Worm (Caenorhabditis elegans) whole organism, late embryonic: Measurements from ENCODE around the gene zipt-7.1.

Experiments used
- ahr-1 ChIP-seq: sonication (generic microtip); optimal IDR thresholded peaks from 2 replicates; lab custom pipeline; 2016; ENCODE audit warnings: missing genetic modification characterization, missing compliant biosample characterization
- ama-1 ChIP-seq: fragments of 150-350 bp; optimal IDR thresholded peaks from 2 replicates; lab custom pipeline; 2014
- ceh-2 ChIP-seq: sonication (generic microtip); optimal IDR thresholded peaks from 2 replicates; lab custom pipeline; 2016; ENCODE audit warnings: missing genotype, missing genetic modification characterization, missing compliant biosample characterization
- ceh-30 ChIP-seq: fragments of 150-350 bp; optimal IDR thresholded peaks from 2 replicates; lab custom pipeline; 2014; ENCODE audit warnings: missing biosample characterization, missing genetic modification characterization
- ceh-34 ChIP-seq: sonication (generic microtip); optimal IDR thresholded peaks from 2 replicates; lab custom pipeline; 2016; ENCODE audit warnings: mild to moderate bottlenecking, missing genetic modification characterization, missing compliant biosample characterization
- dve-1 ChIP-seq: sonication (generic microtip); optimal IDR thresholded peaks from 2 replicates; lab custom pipeline; 2017; ENCODE audit warnings: antibody characterized with exemption, mild to moderate bottlenecking, missing genetic modification characterization, missing compliant biosample characterization
- elt-2 ChIP-seq: sonication (generic microtip); optimal IDR thresholded peaks from 2 replicates; lab custom pipeline; 2016; ENCODE audit warnings: missing genetic modification reagents, missing genetic modification characterization, missing compliant biosample characterization
- ets-4 ChIP-seq: sonication (generic microtip); optimal IDR thresholded peaks from 2 replicates; lab custom pipeline; 2016; ENCODE audit warnings: missing genetic modification characterization, missing compliant biosample characterization
- fkh-10 ChIP-seq: fragments of 150-350 bp; optimal IDR thresholded peaks from 2 replicates; lab custom pipeline; 2014; ENCODE audit warnings: missing biosample characterization, missing genetic modification reagents, missing genetic modification characterization
- lin-11 ChIP-seq: fragments of 200-800 bp; sonication (Bioruptor generic); optimal IDR thresholded peaks from 2 replicates; lab custom pipeline; 2018; ENCODE audit warnings: mild to moderate bottlenecking, missing genetic modification characterization, missing compliant biosample characterization
- nhr-11 ChIP-seq: fragments of 150-350 bp; optimal IDR thresholded peaks from 2 replicates; lab custom pipeline; 2014; ENCODE audit warnings: missing biosample characterization, missing genetic modification characterization
- pros-1 ChIP-seq: fragments of 150-350 bp; optimal IDR thresholded peaks from 2 replicates; lab custom pipeline; 2014; ENCODE audit warnings: missing biosample characterization, missing genetic modification reagents, missing genetic modification characterization
- sox-4 ChIP-seq: sonication (generic microtip); optimal IDR thresholded peaks from 2 replicates; lab custom pipeline; 2017; ENCODE audit warnings: mild to moderate bottlenecking, missing genetic modification characterization, inconsistent platforms, missing compliant biosample characterization
- unc-55 ChIP-seq: sonication (generic microtip); optimal IDR thresholded peaks from 2 replicates; lab custom pipeline; 2017; ENCODE audit warnings: missing biosample characterization, missing genetic modification reagents, missing genetic modification characterization

DNA sequence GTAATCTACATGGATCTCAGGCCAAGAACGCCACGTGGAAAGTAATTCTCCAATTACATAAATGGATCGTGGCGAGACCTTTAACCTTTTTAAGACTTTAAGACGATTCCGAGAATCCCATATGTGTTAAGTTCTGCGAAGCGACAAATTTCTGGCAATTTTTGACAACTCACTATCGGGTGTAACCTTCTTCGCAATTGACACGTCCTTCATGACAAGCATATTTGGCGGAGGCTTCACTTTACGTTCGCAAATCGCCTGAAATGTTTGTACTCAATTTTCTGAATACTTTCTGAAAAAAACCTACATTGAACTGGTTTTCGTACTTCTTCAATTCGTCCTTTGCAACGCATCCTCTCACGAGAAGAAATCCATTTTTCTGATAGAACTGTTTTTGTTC, 29.1 kb downstream of the zipt-7.1 start:
- TF ChIP-seq ama-1 (lab: Kevin White, UChicago) (no peak), ets-4 (tag; lab: Kevin White, UChicago) (no peak), unc-55 (GFP tag; lab: Kevin White, UChicago) (no peak), sox-4 (tag; lab: Kevin White, UChicago) (no peak), ceh-2 (tag; lab: Kevin White, UChicago) (no peak), lin-11 (tag; lab: Kevin White, UChicago) (no peak), ceh-30 (tag; lab: Kevin White, UChicago) (no peak), ceh-34 (tag; lab: Kevin White, UChicago) (no peak), ahr-1 (tag; lab: Kevin White, UChicago) (no peak), fkh-10 (GFP tag; lab: Kevin White, UChicago) (no peak), pros-1 (tag; lab: Kevin White, UChicago) (no peak), dve-1 (tag; lab: Kevin White, UChicago) (no peak), elt-2 (tag; lab: Kevin White, UChicago) (no peak), nhr-11 (tag; lab: Kevin White, UChicago) (no peak)
